Worm (Caenorhabditis elegans) whole organism, young adult: ENCODE measurements around the gene plpr-1.

Experiments
- ceh-100 ChIP-seq: fragments of 200-800 bp; sonication (Bioruptor generic); IDR thresholded peaks from 2 replicates; pipeline ENCODE4 v1.3.6; 2022; ENCODE audit warnings: missing genetic modification reagents, missing genetic modification characterization, missing compliant biosample characterization
- hmg-1.2 ChIP-seq: fragments of 200-800 bp; sonication (Bioruptor generic); IDR thresholded peaks from 2 replicates; pipeline ENCODE4 v1.3.6; 2022; ENCODE audit warnings: missing genetic modification reagents, missing genetic modification characterization, missing compliant biosample characterization
- lin-26 ChIP-seq: fragments of 200-800 bp; sonication (Bioruptor generic); IDR thresholded peaks from 2 replicates; pipeline ENCODE4 v1.3.6; 2022; ENCODE audit warnings: missing genetic modification reagents, missing genetic modification characterization, missing compliant biosample characterization

DNA sequence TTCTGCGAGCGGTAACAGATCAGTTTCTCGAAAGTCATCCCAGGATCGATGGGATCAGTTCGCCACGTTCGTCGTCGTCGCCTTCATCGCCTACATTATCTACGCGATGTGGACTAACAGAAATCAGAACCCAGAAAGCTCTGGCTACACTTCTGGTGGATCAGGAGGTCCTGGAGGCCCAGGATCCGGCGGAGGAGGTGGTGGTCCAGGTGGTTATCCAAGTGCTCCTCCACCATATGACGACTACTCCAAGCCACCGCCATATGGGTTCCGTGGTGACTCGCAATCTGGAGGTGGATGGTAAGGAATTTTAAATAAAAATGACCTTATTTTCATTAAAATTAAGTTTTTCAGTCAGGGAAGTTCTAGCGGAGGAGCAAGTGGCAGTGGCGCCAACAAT, 18.1 kb downstream of the plpr-1 start:
- TF ChIP-seq lin-26 (GFP tag; lab: Robert Waterston, UW): no peak; the same call in 1 of the 2 replicates
- no peak for TF ChIP-seq hmg-1.2 (GFP tag; lab: Robert Waterston, UW)
- TF ChIP-seq ceh-100: no peak
